Worm (Caenorhabditis elegans) whole organism, young adult: Measurements from ENCODE around the gene C08E8.5.

ENCODE experiments used
- F49E8.2 ChIP-seq: sonication (generic microtip); optimal IDR thresholded peaks from 3 replicates; lab custom pipeline; 2017; ENCODE audit warnings: missing genetic modification characterization, mild to moderate bottlenecking, missing compliant biosample characterization, antibody characterized with exemption, moderate library complexity; ENCODE audit not compliant: insufficient read depth
- F55B11.4 ChIP-seq: sonication (generic microtip); optimal IDR thresholded peaks from 2 replicates; lab custom pipeline; 2016; ENCODE audit warnings: missing compliant biosample characterization, missing genetic modification characterization, borderline replicate concordance; ENCODE audit not compliant: insufficient read depth
- ama-1 ChIP-seq, 3 experiments: fragments of 150-350 bp in 1 of 3; sonication (generic microtip) in 2 of 3; optimal IDR thresholded peaks; 2 replicates each; lab custom pipeline; 2014 to 2018; ENCODE audit warnings: missing biosample characterization in 2 of 3, missing genetic modification characterization in 2 of 3, missing genetic modification reagents in 2 of 3
- aptf-2 ChIP-seq: fragments of 200-800 bp; sonication (Bioruptor generic); conservative IDR thresholded peaks from 2 replicates; pipeline ENCODE4 v1.3.6; 2022; ENCODE audit warnings: missing genetic modification reagents, missing genetic modification characterization, missing compliant biosample characterization
- chd-7 ChIP-seq: sonication (generic microtip); optimal IDR thresholded peaks from 2 replicates; lab custom pipeline; 2016; ENCODE audit warnings: mild to moderate bottlenecking, missing genetic modification characterization, moderate library complexity, missing compliant biosample characterization
- madf-10 ChIP-seq: sonication (generic microtip); optimal IDR thresholded peaks from 2 replicates; lab custom pipeline; 2016; ENCODE audit warnings: mild to moderate bottlenecking, missing genetic modification characterization, missing compliant biosample characterization
- nhr-179 ChIP-seq: sonication (generic microtip); optimal IDR thresholded peaks from 2 replicates; lab custom pipeline; 2016; ENCODE audit warnings: mild to moderate bottlenecking, missing genetic modification characterization, missing compliant biosample characterization
- ztf-28 ChIP-seq: fragments of 200-800 bp; sonication (Bioruptor generic); IDR thresholded peaks from 2 replicates; pipeline ENCODE4 v1.3.6; 2022; ENCODE audit warnings: missing genetic modification reagents, missing genetic modification characterization, missing compliant biosample characterization

DNA sequence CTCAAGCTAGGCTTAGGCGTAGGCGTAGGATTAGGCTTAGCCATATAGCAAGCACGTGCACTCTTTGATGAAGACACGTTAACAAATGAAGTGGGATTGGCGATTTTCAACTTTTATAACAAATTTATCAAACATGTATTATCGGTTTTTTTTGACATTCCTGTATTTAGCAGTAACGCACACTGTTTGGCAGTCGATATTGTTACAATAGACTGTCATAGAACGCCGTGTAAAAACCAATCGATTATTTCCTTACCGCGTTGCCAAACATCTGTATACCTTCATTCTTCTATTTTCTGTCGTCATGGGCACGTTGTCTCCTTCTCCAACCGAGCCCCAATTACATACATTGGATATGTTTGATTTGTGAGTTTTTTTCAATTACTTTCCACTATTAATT is 41.5 kb downstream of the C08E8.5 start, which contains the start of gene fbxb-119:
- TF ChIP-seq F55B11.4 (no peak), F49E8.2 (tag; lab: Kevin White, UChicago) (no peak), ztf-28 (GFP tag; lab: Robert Waterston, UW) (no peak), chd-7 (tag; lab: Kevin White, UChicago) (no peak), madf-10 (tag; lab: Kevin White, UChicago) (no peak), ama-1 (optimal IDR thresholded peaks at IDR 0.05; lab: Kevin White, UChicago) (no peak), ama-1 (GFP tag; optimal IDR thresholded peaks at IDR 0.05; lab: Kevin White, UChicago) (no peak), aptf-2 (no peak), nhr-179 (tag; lab: Kevin White, UChicago) (no peak)
